Worm (Caenorhabditis elegans) whole organism, L4 larva: ENCODE results near the gene F54H12.10.

Experiments used
- F37D6.2 ChIP-seq: sonication (generic microtip); optimal IDR thresholded peaks from 2 replicates; lab custom pipeline; 2016; ENCODE audit warnings: mild to moderate bottlenecking, missing genetic modification characterization, missing compliant biosample characterization
- F49E8.2 ChIP-seq: sonication (generic microtip); optimal IDR thresholded peaks from 2 replicates; lab custom pipeline; 2016; ENCODE audit warnings: missing compliant biosample characterization, mild to moderate bottlenecking, missing genetic modification characterization, borderline replicate concordance
- T20F7.1 ChIP-seq: fragments of 200-800 bp; sonication (Bioruptor generic); optimal IDR thresholded peaks from 2 replicates; lab custom pipeline; 2018; ENCODE audit warnings: mild to moderate bottlenecking, missing genetic modification characterization, missing compliant biosample characterization
- Y75B8A.6 ChIP-seq: fragments of 200-800 bp; sonication (Bioruptor generic); IDR thresholded peaks from 2 replicates; pipeline ENCODE4 v1.3.6; 2022; ENCODE audit warnings: missing genetic modification reagents, missing genetic modification characterization, missing compliant biosample characterization
- ZK337.2 ChIP-seq: fragments of 200-800 bp; sonication (Bioruptor generic); IDR thresholded peaks from 2 replicates; pipeline ENCODE4 v1.3.6; 2022; ENCODE audit warnings: missing genetic modification reagents, missing genetic modification characterization, missing compliant biosample characterization
- ama-1 ChIP-seq: fragments of 150-350 bp; optimal IDR thresholded peaks from 2 replicates; lab custom pipeline; 2014; ENCODE audit warnings: inconsistent platforms, mixed read lengths
- arid-1 ChIP-seq: fragments of 200-800 bp; sonication (Bioruptor generic); conservative IDR thresholded peaks from 2 replicates; pipeline ENCODE4 v1.3.6; 2022; ENCODE audit warnings: missing genetic modification reagents, missing genetic modification characterization, missing compliant biosample characterization
- ceh-44 ChIP-seq: fragments of 200-800 bp; sonication (Bioruptor generic); IDR thresholded peaks from 2 replicates; pipeline ENCODE4 v1.3.6; 2022; ENCODE audit warnings: missing genetic modification reagents, missing genetic modification characterization, missing compliant biosample characterization
- daf-12 ChIP-seq: fragments of 150-350 bp; optimal IDR thresholded peaks from 2 replicates; lab custom pipeline; 2014; ENCODE audit warnings: missing biosample characterization, missing genetic modification reagents, missing genetic modification characterization
- daf-16 ChIP-seq, 3 experiments: sonication (generic microtip); optimal IDR thresholded peaks; 2 replicates each; lab custom pipeline; 2016 to 2017; ENCODE audit warnings: missing genetic modification characterization in 3 of 3, missing genetic modification reagents in 3 of 3, mild to moderate bottlenecking in 2 of 3, missing compliant biosample characterization in 2 of 3, missing biosample characterization in 1 of 3, moderate library complexity in 1 of 3
- daf-8 ChIP-seq: fragments of 200-800 bp; sonication (Bioruptor generic); IDR thresholded peaks from 2 replicates; pipeline ENCODE4 v1.3.6; 2022; ENCODE audit warnings: missing genetic modification characterization, missing compliant biosample characterization
- dmd-9 ChIP-seq: fragments of 200-800 bp; sonication (Bioruptor generic); IDR thresholded peaks from 2 replicates; pipeline ENCODE4 v1.3.6; 2022; ENCODE audit warnings: missing genetic modification reagents, missing genetic modification characterization, missing compliant biosample characterization
- duxl-1 ChIP-seq: sonication (generic microtip); optimal IDR thresholded peaks from 2 replicates; lab custom pipeline; 2016; ENCODE audit warnings: mild to moderate bottlenecking, missing genetic modification characterization, moderate library complexity, missing compliant biosample characterization; ENCODE audit not compliant: poor library complexity
- dve-1 ChIP-seq: sonication (generic microtip); optimal IDR thresholded peaks from 2 replicates; lab custom pipeline; 2017; ENCODE audit warnings: antibody characterized with exemption, mild to moderate bottlenecking, missing genetic modification characterization, missing compliant biosample characterization; ENCODE audit not compliant: insufficient read depth
- egl-43 ChIP-seq: fragments of 200-800 bp; sonication (Bioruptor generic); IDR thresholded peaks from 2 replicates; pipeline ENCODE4 v1.3.6; 2022; ENCODE audit warnings: missing genetic modification reagents, missing genetic modification characterization, missing compliant biosample characterization
- gei-8 ChIP-seq: fragments of 200-800 bp; sonication (Bioruptor generic); optimal IDR thresholded peaks from 2 replicates; lab custom pipeline; 2018; ENCODE audit warnings: mild to moderate bottlenecking, missing genetic modification characterization, missing compliant biosample characterization
- hlh-11 ChIP-seq: fragments of 200-800 bp; sonication (Bioruptor generic); optimal IDR thresholded peaks from 2 replicates; lab custom pipeline; 2018; ENCODE audit warnings: mild to moderate bottlenecking, missing genetic modification characterization, missing compliant biosample characterization
- hlh-30 ChIP-seq: sonication (generic microtip); optimal IDR thresholded peaks from 2 replicates; lab custom pipeline; 2017; ENCODE audit warnings: antibody characterized with exemption, mild to moderate bottlenecking, missing genetic modification characterization, missing compliant biosample characterization; ENCODE audit not compliant: insufficient read depth
- lin-1 ChIP-seq: fragments of 200-800 bp; sonication (Bioruptor generic); IDR thresholded peaks from 2 replicates; pipeline ENCODE4 v1.3.6; 2022; ENCODE audit warnings: missing genetic modification reagents, missing genetic modification characterization, missing compliant biosample characterization
- lin-29 ChIP-seq: fragments of 200-800 bp; sonication (Bioruptor generic); IDR thresholded peaks from 2 replicates; pipeline ENCODE4 v1.3.6; 2022; ENCODE audit warnings: missing genetic modification reagents, missing genetic modification characterization, missing compliant biosample characterization
- lsy-2 ChIP-seq, 2 experiments: fragments of 150-350 bp in 1 of 2; sonication (generic microtip) in 1 of 2; optimal IDR thresholded peaks; 2 replicates each; lab custom pipeline; 2014 to 2017; ENCODE audit warnings: missing biosample characterization in 2 of 2, missing genetic modification characterization in 2 of 2
- mdl-1 ChIP-seq, 2 experiments: fragments of 150-350 bp in 1 of 2; sonication (generic microtip) in 1 of 2; optimal IDR thresholded peaks; 2 replicates each; lab custom pipeline; 2014 to 2017; ENCODE audit warnings: missing biosample characterization in 2 of 2, missing genetic modification characterization in 2 of 2
- mxl-3 ChIP-seq: fragments of 200-800 bp; sonication (Bioruptor generic); optimal IDR thresholded peaks from 2 replicates; lab custom pipeline; 2018; ENCODE audit warnings: mild to moderate bottlenecking, missing genetic modification characterization, missing compliant biosample characterization
- nhr-11 ChIP-seq: fragments of 150-350 bp; optimal IDR thresholded peaks from 2 replicates; lab custom pipeline; 2014; ENCODE audit warnings: missing biosample characterization, missing genetic modification characterization
- nhr-25 ChIP-seq: sonication (generic microtip); optimal IDR thresholded peaks from 2 replicates; lab custom pipeline; 2017; ENCODE audit warnings: missing genetic modification characterization, mild to moderate bottlenecking, missing compliant biosample characterization, antibody characterized with exemption, moderate library complexity, borderline replicate concordance; ENCODE audit not compliant: insufficient read depth
- nhr-28 ChIP-seq: fragments of 150-350 bp; optimal IDR thresholded peaks from 2 replicates; lab custom pipeline; 2014; ENCODE audit warnings: missing biosample characterization, missing genetic modification characterization
- nhr-42 ChIP-seq: fragments of 200-800 bp; sonication (Bioruptor generic); IDR thresholded peaks from 2 replicates; pipeline ENCODE4 v1.3.6; 2022; ENCODE audit warnings: missing genetic modification characterization, missing compliant biosample characterization
- nhr-6 ChIP-seq: fragments of 150-350 bp; optimal IDR thresholded peaks from 2 replicates; lab custom pipeline; 2014; ENCODE audit warnings: missing biosample characterization, missing genetic modification characterization
- saeg-2 ChIP-seq: fragments of 200-800 bp; sonication (Bioruptor generic); IDR thresholded peaks from 2 replicates; pipeline ENCODE4 v1.3.6; 2022; ENCODE audit warnings: missing genetic modification reagents, missing genetic modification characterization, missing compliant biosample characterization
- snpc-1.2 ChIP-seq: fragments of 200-800 bp; sonication (Bioruptor generic); IDR thresholded peaks from 2 replicates; pipeline ENCODE4 v1.3.6; 2022; ENCODE audit warnings: missing genetic modification reagents, missing genetic modification characterization, missing compliant biosample characterization
- snpc-4 ChIP-seq: fragments of 150-350 bp; optimal IDR thresholded peaks from 2 replicates; lab custom pipeline; 2014; ENCODE audit warnings: missing biosample characterization, missing genetic modification characterization
- unc-62 ChIP-seq, 3 experiments: fragments of 150-350 bp in 1 of 3; sonication (generic microtip); optimal IDR thresholded peaks in 2 of 3; peaks in 1 of 3; 1 replicate in 1 of 3; 2 replicates in 2 of 3; lab custom pipeline; 2014 to 2017; ENCODE audit warnings: missing biosample characterization in 3 of 3, missing genetic modification characterization in 3 of 3, missing genetic modification reagents in 3 of 3, missing genotype in 1 of 3
- vab-7 ChIP-seq: fragments of 200-800 bp; sonication (Bioruptor generic); IDR thresholded peaks from 2 replicates; pipeline ENCODE4 v1.3.6; 2022; ENCODE audit warnings: missing genetic modification reagents, missing genetic modification characterization, missing compliant biosample characterization
- zfp-3 ChIP-seq: fragments of 200-800 bp; sonication (Bioruptor generic); conservative IDR thresholded peaks from 2 replicates; pipeline ENCODE4 v1.3.6; 2022; ENCODE audit warnings: missing genetic modification reagents, missing genetic modification characterization, missing compliant biosample characterization

Gene F54H12.10

DNA sequence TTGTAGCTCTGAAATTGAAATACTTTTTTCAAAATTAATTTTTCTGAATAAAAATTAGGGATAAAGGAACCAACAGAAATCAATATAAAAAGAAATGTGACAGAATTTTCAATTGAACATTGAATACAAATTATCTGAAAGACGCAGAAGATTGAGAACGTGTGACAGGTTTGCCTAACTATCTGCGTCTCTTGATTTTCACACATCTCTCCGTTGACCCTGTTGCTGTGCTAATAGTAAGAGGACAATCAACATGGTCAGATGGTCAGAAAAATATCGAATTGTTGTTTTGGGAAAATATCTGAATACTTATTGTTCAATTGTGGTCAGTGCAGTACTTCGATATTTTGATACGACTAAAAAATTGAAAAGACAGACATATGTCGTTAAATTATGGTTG lies 47.2 kb downstream of the F54H12.10 start, which contains the start of gene ZK688.7:
ZK688.7 (minus strand) TSS at position 14 of the 400 bp plus-strand sequence.
- TF ChIP-seq arid-1, result no peak
- TF ChIP-seq hlh-11, result peak; percentile 56
- no peak for TF ChIP-seq daf-16 (GFP tag; optimal IDR thresholded peaks at IDR 0.05; lab: Kevin White, UChicago)
- peak; percentile 84 for TF ChIP-seq daf-16 (tag; optimal IDR thresholded peaks at IDR 0.05; lab: Kevin White, UChicago)
- TF ChIP-seq egl-43 (GFP tag; lab: Robert Waterston, UW), result no peak
- TF ChIP-seq hlh-30 (tag; lab: Kevin White, UChicago), result peak; percentile 86
- no peak for TF ChIP-seq ZK337.2 (GFP tag; lab: Robert Waterston, UW)
- TF ChIP-seq daf-8, result no peak
- TF ChIP-seq F49E8.2 (tag; lab: Kevin White, UChicago), result no peak
- TF ChIP-seq dve-1 (tag; lab: Kevin White, UChicago), result peak; percentile 60
- TF ChIP-seq T20F7.1, result peak; percentile 2
- TF ChIP-seq gei-8, result no peak
- peak; percentile 60 for TF ChIP-seq nhr-28
- TF ChIP-seq snpc-4 (tag; lab: Kevin White, UChicago), result no peak
- peak in 1 of 2 experiments; percentile 47 for TF ChIP-seq mdl-1 (tag; optimal IDR thresholded peaks at IDR 0.05; lab: Kevin White, UChicago)
- TF ChIP-seq nhr-42 (GFP tag; lab: Robert Waterston, UW), result no peak
- no peak for TF ChIP-seq ama-1
- peak in 1 of 2 experiments; percentile 29 for TF ChIP-seq lsy-2 (tag; optimal IDR thresholded peaks at IDR 0.05; lab: Kevin White, UChicago)
- no peak for TF ChIP-seq vab-7
- no peak for TF ChIP-seq ceh-44
- peak; percentile 31 for TF ChIP-seq mxl-3 (GFP tag; lab: Kevin White, UChicago)
- TF ChIP-seq unc-62 (GFP tag; optimal IDR thresholded peaks at IDR 0.05 in 1 of 2; lab: Kevin White, UChicago), result peak in 1 of 2 experiments; percentile 87
- no peak for TF ChIP-seq unc-62 (tag; optimal IDR thresholded peaks at IDR 0.05; lab: Kevin White, UChicago)
- no peak for TF ChIP-seq snpc-1.2 (GFP tag; lab: Robert Waterston, UW)
- no peak for TF ChIP-seq daf-12 (tag; lab: Kevin White, UChicago)
- TF ChIP-seq nhr-11 (tag; lab: Kevin White, UChicago), result no peak
- no peak for TF ChIP-seq dmd-9 (GFP tag; lab: Robert Waterston, UW)
- TF ChIP-seq zfp-3 (GFP tag; lab: Robert Waterston, UW), result no peak

DNA sequence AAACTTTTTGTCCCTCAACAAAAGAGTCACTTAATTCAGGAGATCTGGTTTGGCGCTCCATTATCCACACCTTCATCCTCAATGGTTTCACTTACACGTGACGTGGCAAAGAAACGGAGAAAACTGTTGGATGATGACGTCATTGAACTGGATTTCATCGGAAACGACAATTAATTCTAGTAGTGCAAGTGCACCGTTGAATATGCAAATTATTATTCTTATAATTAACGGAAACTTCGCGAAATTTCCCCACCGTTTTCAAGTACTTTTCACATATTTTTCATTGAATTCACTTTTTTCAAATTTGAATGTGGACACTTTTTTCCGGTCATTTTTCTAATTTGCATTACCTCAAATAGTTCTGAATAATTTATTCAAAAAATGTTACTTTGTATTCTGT lies 49.5 kb downstream of the F54H12.10 start, which contains the start of gene ZK688.1:
ZK688.1 (plus strand) TSS at position 301 of the 400 bp plus-strand sequence.
- TF ChIP-seq lin-29 (no peak), zfp-3 (GFP tag; lab: Robert Waterston, UW) (no peak), nhr-6 (tag; lab: Kevin White, UChicago) (no peak), arid-1 (no peak), T20F7.1 (no peak), F37D6.2 (tag; lab: Kevin White, UChicago) (no peak), saeg-2 (GFP tag; lab: Robert Waterston, UW) (no peak), Y75B8A.6 (no peak), lin-1 (GFP tag; lab: Robert Waterston, UW) (no peak), duxl-1 (no peak), nhr-25 (no peak), egl-43 (GFP tag; lab: Robert Waterston, UW) (no peak)
